Worm (Caenorhabditis elegans): Measurements from ENCODE around the gene F41G3.10.
A peak's percentile ranks its signal among the peaks of the same experiment; 100 is the strongest.
"Not testable (repeated sequence)": the region's sequence is repeated elsewhere in the genome, so short reads cannot be mapped to it uniquely, and the experiment has no call there.

Gene F41G3.10

DNA sequence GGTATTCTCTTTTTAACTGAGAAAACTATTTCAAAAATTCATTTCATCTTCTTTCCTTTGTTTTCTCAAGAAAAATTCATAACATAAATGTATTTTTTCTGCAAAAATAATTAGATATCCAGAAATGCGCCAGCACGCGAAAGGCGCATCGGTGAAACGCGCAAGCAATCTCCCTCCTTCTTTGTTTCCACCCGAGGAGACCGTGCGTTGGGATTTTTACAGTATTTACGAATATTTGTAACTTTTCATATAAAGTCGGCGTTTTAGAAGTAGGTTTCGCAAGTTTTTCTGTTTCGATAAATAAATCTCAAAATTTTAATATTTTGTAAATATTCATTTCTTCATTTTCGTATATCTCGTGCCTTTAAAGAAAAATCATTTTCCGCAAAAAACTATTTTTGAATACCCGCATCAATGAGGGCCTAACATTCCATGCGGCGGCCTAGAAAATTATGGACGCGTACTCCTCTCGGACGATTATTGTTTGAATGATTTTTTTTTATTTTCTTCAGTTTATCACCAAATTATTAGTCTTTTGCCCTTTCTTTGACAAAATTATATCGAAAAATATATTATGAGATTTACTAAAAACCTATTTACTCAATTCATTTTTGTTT, 27.2 kb upstream of the F41G3.10 start, which contains the start of gene ssup-72 (continued):
- TF ChIP-seq vab-15 (tag; optimal IDR thresholded peaks at IDR 0.05) (no peak), pag-3 (tag; optimal IDR thresholded peaks at IDR 0.05; ENCODE audit: borderline replicate concordance, insufficient read depth) (no peak), lin-14 (GFP tag; optimal IDR thresholded peaks at IDR 0.05) (peak; percentile 84), fkh-10 (GFP tag; optimal IDR thresholded peaks at IDR 0.05) (no peak), unc-62 (GFP tag; optimal IDR thresholded peaks at IDR 0.05) (no peak), sptf-1 (tag; optimal IDR thresholded peaks at IDR 0.05) (no peak), lsy-2 (tag; optimal IDR thresholded peaks at IDR 0.05) (peak; percentile 77 to 79), nhr-237 (tag; optimal IDR thresholded peaks at IDR 0.05) (no peak), elt-3 (tag; optimal IDR thresholded peaks at IDR 0.05) (peak in 2 of 6 experiments; percentile 32 to 47), mab-9 (GFP tag; IDR thresholded peaks at IDR 0.05) (peak; percentile 69)

DNA sequence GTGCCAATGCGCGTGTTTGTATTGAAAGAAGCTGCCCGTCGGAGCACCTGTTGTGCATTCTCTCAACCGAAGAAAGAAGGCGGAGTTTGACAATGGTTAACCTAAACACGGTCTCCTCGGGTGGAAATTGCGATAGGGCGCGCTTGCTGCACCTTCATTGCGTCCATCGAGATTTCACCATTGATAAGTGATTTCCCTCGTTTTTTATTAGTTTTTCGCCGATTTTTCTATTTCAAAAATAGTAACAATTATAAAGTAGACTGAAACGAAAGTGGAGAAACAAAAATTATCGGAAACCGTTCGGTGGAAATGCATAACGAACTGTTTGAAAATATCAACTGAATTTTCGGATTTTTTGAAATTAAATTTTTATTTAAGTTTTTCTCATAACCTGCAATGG, 25.8 kb upstream of the F41G3.10 start, which contains the start of gene agr-1:
TSS of gene agr-1 (minus strand) at position 101 of the 400 bp plus-strand sequence.
- not testable (repeated sequence) for TF ChIP-seq ceh-90 (tag; optimal IDR thresholded peaks at IDR 0.05); lin-14 (GFP tag; optimal IDR thresholded peaks at IDR 0.05); fos-1 (tag; optimal IDR thresholded peaks at IDR 0.05)

DNA sequence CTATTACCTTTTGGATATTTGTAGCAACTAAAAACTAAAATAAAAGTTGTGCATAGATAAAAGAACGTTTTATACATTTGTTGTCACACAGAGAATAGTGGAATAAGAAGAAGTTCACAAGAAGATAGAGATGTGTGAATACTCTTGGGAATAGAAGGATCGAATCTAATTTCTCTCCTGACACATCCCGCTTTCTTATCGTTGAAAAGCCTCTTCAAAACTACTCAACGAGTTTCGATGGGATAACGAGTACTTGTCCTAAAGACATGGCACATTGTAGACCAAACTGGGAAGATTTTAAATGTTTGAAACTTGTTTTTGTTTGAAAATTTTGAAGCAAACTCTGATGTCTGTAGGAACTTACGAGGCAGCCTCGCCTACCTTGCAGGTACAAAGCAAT, 23.2 kb upstream of the F41G3.10 start:
- TF ChIP-seq dpl-1 (GFP tag; optimal IDR thresholded peaks at IDR 0.05) (no peak), nhr-77 (tag; optimal IDR thresholded peaks at IDR 0.05) (no peak), fkh-10 (GFP tag; optimal IDR thresholded peaks at IDR 0.05) (peak; percentile 32), unc-30 (tag; optimal IDR thresholded peaks at IDR 0.05) (no peak), lin-14 (GFP tag; optimal IDR thresholded peaks at IDR 0.05) (peak; percentile 47), lir-3 (tag; optimal IDR thresholded peaks at IDR 0.05; ENCODE audit: poor library complexity) (no peak), egl-13 (tag; optimal IDR thresholded peaks at IDR 0.05) (no peak), snu-23 (GFP tag; optimal IDR thresholded peaks at IDR 0.05) (no peak), unc-130 (tag; optimal IDR thresholded peaks at IDR 0.05) (no peak), nhr-19 (GFP tag; conservative IDR thresholded peaks at IDR 0.05) (no peak), fkh-8 (tag; optimal IDR thresholded peaks at IDR 0.05) (no peak), pqm-1 (tag; optimal IDR thresholded peaks at IDR 0.05) (no peak)

DNA sequence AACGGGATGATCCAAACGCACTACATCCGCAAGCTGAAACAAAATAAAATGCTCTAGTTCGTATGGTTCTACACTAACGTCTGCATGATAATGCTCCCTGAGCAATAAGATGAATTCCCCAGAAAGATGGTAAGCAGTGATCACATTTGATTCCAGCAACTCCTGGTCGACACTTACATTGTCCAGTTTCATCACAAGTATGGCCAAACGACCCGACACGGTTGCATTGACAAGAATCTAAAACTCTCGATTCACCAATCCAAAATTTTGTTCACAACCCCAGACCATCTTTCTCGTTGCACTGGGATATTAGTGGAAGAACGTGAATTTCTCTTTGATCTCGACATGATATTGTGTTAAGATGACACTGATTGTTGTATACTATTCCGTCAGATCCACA, 20.7 kb upstream of the F41G3.10 start:
- TF ChIP-seq Y116A8C.19 (tag; optimal IDR thresholded peaks at IDR 0.05; ENCODE audit: borderline replicate concordance), result no peak
- TF ChIP-seq F16B12.6 (tag; optimal IDR thresholded peaks at IDR 0.05), result no peak
- TF ChIP-seq isw-1 (GFP tag; IDR thresholded peaks at IDR 0.05), result no peak
- TF ChIP-seq fkh-8 (tag; optimal IDR thresholded peaks at IDR 0.05), result no peak
- TF ChIP-seq ceh-63 (GFP tag; optimal IDR thresholded peaks at IDR 0.05), result no peak
- TF ChIP-seq swsn-7 (tag; optimal IDR thresholded peaks at IDR 0.05), result no peak
- no peak for TF ChIP-seq grh-1 (GFP tag; IDR thresholded peaks at IDR 0.05)
- TF ChIP-seq blmp-1 (tag; optimal IDR thresholded peaks at IDR 0.05), result no peak
- no peak for TF ChIP-seq snu-23 (GFP tag; optimal IDR thresholded peaks at IDR 0.05)
- no peak for TF ChIP-seq nhr-11 (tag; optimal IDR thresholded peaks at IDR 0.05)
- no peak for TF ChIP-seq elt-2 (tag; optimal IDR thresholded peaks at IDR 0.05)
- TF ChIP-seq aha-1 (tag; optimal IDR thresholded peaks at IDR 0.05), result no peak
- no peak for TF ChIP-seq pax-3 (tag; optimal IDR thresholded peaks at IDR 0.05)
- no peak for TF ChIP-seq nhr-77 (tag; optimal IDR thresholded peaks at IDR 0.05)
- no peak for TF ChIP-seq mdl-1 (tag; optimal IDR thresholded peaks at IDR 0.05)
- TF ChIP-seq jun-1 (tag; optimal IDR thresholded peaks at IDR 0.05), result no peak
- no peak for TF ChIP-seq tlp-1 (tag; optimal IDR thresholded peaks at IDR 0.05)
- no peak for TF ChIP-seq mef-2 (tag; optimal IDR thresholded peaks at IDR 0.05)
- TF ChIP-seq vab-15 (tag; optimal IDR thresholded peaks at IDR 0.05), result no peak

Data from whole organism, L1 larva.